Fruit fly (Drosophila melanogaster) whole organism, embryonic: ENCODE measurements around the gene Indy.

ENCODE experiments used
- Asciz ChIP-seq: fragments of 200-800 bp; sonication (Bioruptor generic); optimal IDR thresholded peaks from 2 replicates; lab custom pipeline; 2017; ENCODE audit warnings: missing biosample characterization, mild to moderate bottlenecking, missing genetic modification characterization, missing genetic modification reagents
- CG10321 ChIP-seq: fragments of 200-800 bp; sonication (Bioruptor generic); IDR thresholded peaks from 2 replicates; pipeline ENCODE4 v1.3.6; 2022; ENCODE audit warnings: missing biosample characterization, missing genetic modification characterization
- CG10654 ChIP-seq: fragments of 200-800 bp; sonication (Bioruptor generic); optimal IDR thresholded peaks from 2 replicates; lab custom pipeline; 2016; ENCODE audit warnings: missing biosample characterization, missing genetic modification characterization
- CG10979 ChIP-seq: fragments of 200-800 bp; sonication (Bioruptor generic); optimal IDR thresholded peaks from 2 replicates; lab custom pipeline; 2018; ENCODE audit warnings: missing biosample characterization, mild to moderate bottlenecking, missing genetic modification characterization, moderate library complexity
- CG11456 ChIP-seq: fragments of 200-800 bp; sonication (Bioruptor generic); IDR thresholded peaks from 3 replicates; pipeline ENCODE4 v1.3.6; 2022; ENCODE audit warnings: missing biosample characterization, missing genetic modification characterization
- CG12071 ChIP-seq: fragments of 200-800 bp; sonication (Bioruptor generic); optimal IDR thresholded peaks from 3 replicates; lab custom pipeline; 2018; ENCODE audit warnings: missing biosample characterization, mild to moderate bottlenecking, missing genetic modification characterization
- CG12391 ChIP-seq: fragments of 200-800 bp; sonication (Bioruptor generic); optimal IDR thresholded peaks from 3 replicates; lab custom pipeline; 2018; ENCODE audit warnings: missing biosample characterization, mild to moderate bottlenecking, missing genetic modification characterization, moderate library complexity
- CG15011 ChIP-seq: fragments of 200-800 bp; sonication (Bioruptor generic); optimal IDR thresholded peaks from 3 replicates; lab custom pipeline; 2018; ENCODE audit warnings: missing biosample characterization, mild to moderate bottlenecking, missing genetic modification characterization
- CG15514 ChIP-seq: fragments of 200-800 bp; sonication (Bioruptor generic); optimal IDR thresholded peaks from 3 replicates; lab custom pipeline; 2017; ENCODE audit warnings: missing biosample characterization, missing genetic modification characterization, mild to moderate bottlenecking, moderate library complexity, missing genetic modification reagents
- CG15696 ChIP-seq: fragments of 200-800 bp; sonication (Bioruptor generic); optimal IDR thresholded peaks from 2 replicates; lab custom pipeline; 2019; ENCODE audit warnings: missing biosample characterization, mild to moderate bottlenecking, missing genetic modification characterization, moderate library complexity
- CG16779 ChIP-seq: fragments of 200-800 bp; sonication (Bioruptor generic); IDR thresholded peaks from 2 replicates; pipeline ENCODE4 v1.3.6; 2022; ENCODE audit warnings: missing biosample characterization, missing genetic modification characterization
- CG18619 ChIP-seq: fragments of 200-800 bp; sonication (Bioruptor generic); optimal IDR thresholded peaks from 3 replicates; lab custom pipeline; 2017; ENCODE audit warnings: missing biosample characterization, mild to moderate bottlenecking, missing genetic modification characterization
- CG31388 ChIP-seq: fragments of 200-800 bp; sonication (Bioruptor generic); optimal IDR thresholded peaks from 2 replicates; lab custom pipeline; 2016; ENCODE audit warnings: missing biosample characterization, missing genetic modification characterization
- CG31441 ChIP-seq: fragments of 200-800 bp; sonication (Bioruptor generic); IDR thresholded peaks from 2 replicates; pipeline ENCODE4 v1.3.6; 2022; ENCODE audit warnings: missing biosample characterization, missing genetic modification characterization
- CG3407 ChIP-seq: fragments of 200-800 bp; sonication (Bioruptor generic); optimal IDR thresholded peaks from 2 replicates; lab custom pipeline; 2018; ENCODE audit warnings: missing biosample characterization, mild to moderate bottlenecking, missing genetic modification characterization
- CG43689 ChIP-seq: fragments of 200-800 bp; sonication (Bioruptor generic); IDR thresholded peaks from 2 replicates; pipeline ENCODE4 v1.3.6; 2022; ENCODE audit warnings: missing biosample characterization, missing genetic modification characterization
- CG6254 ChIP-seq: fragments of 200-800 bp; sonication (Bioruptor generic); optimal IDR thresholded peaks from 3 replicates; lab custom pipeline; 2017; ENCODE audit warnings: mild to moderate bottlenecking, missing biosample characterization, missing genetic modification reagents, missing genetic modification characterization
- CG7372 ChIP-seq: fragments of 200-800 bp; sonication (Bioruptor generic); IDR thresholded peaks from 2 replicates; pipeline ENCODE4 v1.3.6; 2022; ENCODE audit warnings: missing biosample characterization, missing genetic modification characterization
- CG7987 ChIP-seq: fragments of 200-800 bp; sonication (Bioruptor generic); optimal IDR thresholded peaks from 2 replicates; lab custom pipeline; 2018; ENCODE audit warnings: missing biosample characterization, mild to moderate bottlenecking, missing genetic modification characterization, moderate library complexity
- D ChIP-seq, 2 experiments: fragments of 200-800 bp in 1 of 2; fragments of >200 bp in 1 of 2; sonication (Bioruptor generic) in 1 of 2; optimal IDR thresholded peaks; 2 replicates in 1 of 2; 3 replicates in 1 of 2; lab custom pipeline; 2017; ENCODE audit warnings: mild to moderate bottlenecking in 1 of 2, missing biosample characterization in 1 of 2, missing genetic modification characterization in 1 of 2, missing genetic modification reagents in 1 of 2
- Deaf1 ChIP-seq: fragments of 200-800 bp; optimal IDR thresholded peaks from 3 replicates; lab custom pipeline; 2019; ENCODE audit warnings: missing biosample characterization, mild to moderate bottlenecking, missing genetic modification characterization, moderate library complexity
- Elba2 ChIP-seq: fragments of 200-800 bp; sonication (Bioruptor generic); optimal IDR thresholded peaks from 3 replicates; lab custom pipeline; 2016; ENCODE audit warnings: missing biosample characterization, missing genetic modification characterization
- Fer3 ChIP-seq: fragments of 200-800 bp; sonication (Bioruptor generic); optimal IDR thresholded peaks from 2 replicates; lab custom pipeline; 2018; ENCODE audit warnings: missing biosample characterization, mild to moderate bottlenecking, missing genetic modification characterization, moderate library complexity
- H15 ChIP-seq: fragments of 200-800 bp; sonication (Bioruptor generic); IDR thresholded peaks from 3 replicates; pipeline ENCODE4 v1.3.6; 2022; ENCODE audit warnings: missing biosample characterization, missing genetic modification characterization
- HLH54F ChIP-seq: fragments of 200-800 bp; sonication (Bioruptor generic); optimal IDR thresholded peaks from 3 replicates; lab custom pipeline; 2016; ENCODE audit warnings: missing biosample characterization, missing genetic modification characterization
- HmgD ChIP-seq: fragments of 200-800 bp; sonication (Bioruptor generic); optimal IDR thresholded peaks from 3 replicates; lab custom pipeline; 2016; ENCODE audit warnings: missing biosample characterization, missing genetic modification characterization
- Hr39 ChIP-seq: fragments of >200 bp; optimal IDR thresholded peaks from 2 replicates; lab custom pipeline; 2017
- Hr78 ChIP-seq, 2 experiments: fragments of 200-800 bp in 1 of 2; fragments of >200 bp in 1 of 2; sonication (Bioruptor generic) in 1 of 2; optimal IDR thresholded peaks; 2 replicates each; lab custom pipeline; 2017 to 2019; ENCODE audit warnings: missing biosample characterization in 2 of 2, missing genetic modification characterization in 2 of 2, mild to moderate bottlenecking in 1 of 2, moderate library complexity in 1 of 2
- MBD-R2 ChIP-seq: fragments of 200-800 bp; sonication (Bioruptor generic); IDR thresholded peaks from 2 replicates; pipeline ENCODE4 v1.3.6; 2022; ENCODE audit warnings: missing biosample characterization, missing genetic modification characterization
- NC2β ChIP-seq: fragments of 200-800 bp; sonication (Bioruptor generic); optimal IDR thresholded peaks from 2 replicates; lab custom pipeline; 2016; ENCODE audit warnings: missing biosample characterization, missing genetic modification characterization
- Oaz ChIP-seq: fragments of 200-800 bp; sonication (Bioruptor generic); IDR thresholded peaks from 2 replicates; pipeline ENCODE4 v1.3.6; 2022; ENCODE audit warnings: missing biosample characterization, missing genetic modification characterization
- PHDP ChIP-seq: fragments of 200-800 bp; sonication (Bioruptor generic); optimal IDR thresholded peaks from 3 replicates; lab custom pipeline; 2018; ENCODE audit warnings: missing biosample characterization, mild to moderate bottlenecking, missing genetic modification characterization, moderate library complexity
- amos ChIP-seq: fragments of 200-800 bp; sonication (Bioruptor generic); IDR thresholded peaks from 2 replicates; pipeline ENCODE4 v1.3.6; 2022; ENCODE audit warnings: missing biosample characterization, missing genetic modification characterization; ENCODE audit not compliant: partially characterized antibody
- ci ChIP-seq: fragments of 200-800 bp; sonication (Bioruptor generic); IDR thresholded peaks from 3 replicates; pipeline ENCODE4 v1.3.6; 2022; ENCODE audit warnings: missing biosample characterization, missing genetic modification characterization
- dan ChIP-seq: fragments of 200-800 bp; sonication (Bioruptor generic); IDR thresholded peaks from 2 replicates; pipeline ENCODE4 v1.3.6; 2022; ENCODE audit warnings: missing biosample characterization, missing genetic modification characterization
- dati ChIP-seq: fragments of 200-800 bp; sonication (Bioruptor generic); IDR thresholded peaks from 2 replicates; pipeline ENCODE4 v1.3.6; 2022; ENCODE audit warnings: missing biosample characterization, missing genetic modification characterization
- dysf ChIP-seq: fragments of 200-800 bp; sonication (Bioruptor generic); IDR thresholded peaks from 3 replicates; pipeline ENCODE4 v1.3.6; 2022; ENCODE audit warnings: missing biosample characterization, missing genetic modification characterization
- gcm ChIP-seq: fragments of 200-800 bp; sonication (Bioruptor generic); optimal IDR thresholded peaks from 2 replicates; lab custom pipeline; 2019; ENCODE audit warnings: missing biosample characterization, mild to moderate bottlenecking, missing genetic modification characterization, moderate library complexity
- hb ChIP-seq: fragments of 200-800 bp; sonication (Bioruptor generic); IDR thresholded peaks from 3 replicates; pipeline ENCODE4 v1.3.6; 2022; ENCODE audit warnings: missing biosample characterization, missing genetic modification characterization; ENCODE audit not compliant: partially characterized antibody
- inv ChIP-seq: fragments of 200-800 bp; sonication (Bioruptor generic); IDR thresholded peaks from 2 replicates; pipeline ENCODE4 v1.3.6; 2022; ENCODE audit warnings: missing biosample characterization, missing genetic modification characterization; ENCODE audit not compliant: partially characterized antibody
- maf-S ChIP-seq: fragments of 200-800 bp; sonication (Bioruptor generic); optimal IDR thresholded peaks from 2 replicates; lab custom pipeline; 2016; ENCODE audit warnings: missing biosample characterization, missing genetic modification characterization
- nom ChIP-seq: fragments of 200-800 bp; sonication (Bioruptor generic); optimal IDR thresholded peaks from 2 replicates; lab custom pipeline; 2017; ENCODE audit warnings: missing biosample characterization, missing genetic modification characterization, mild to moderate bottlenecking, moderate library complexity, missing genetic modification reagents
- p53 ChIP-seq: fragments of 200-800 bp; sonication (Bioruptor generic); optimal IDR thresholded peaks from 2 replicates; lab custom pipeline; 2016; ENCODE audit warnings: missing biosample characterization, missing genetic modification characterization
- pb ChIP-seq: fragments of 200-800 bp; sonication (Bioruptor generic); optimal IDR thresholded peaks from 3 replicates; lab custom pipeline; 2016; ENCODE audit warnings: missing biosample characterization, missing genetic modification characterization
- peb ChIP-seq: fragments of 200-800 bp; sonication (Bioruptor generic); IDR thresholded peaks from 2 replicates; pipeline ENCODE4 v1.3.6; 2022; ENCODE audit warnings: missing biosample characterization, missing genetic modification characterization
- pzg ChIP-seq: fragments of 200-800 bp; sonication (Bioruptor generic); optimal IDR thresholded peaks from 3 replicates; lab custom pipeline; 2018; ENCODE audit warnings: missing biosample characterization, mild to moderate bottlenecking, missing genetic modification characterization, moderate library complexity
- repo ChIP-seq: fragments of 200-800 bp; sonication (Bioruptor generic); optimal IDR thresholded peaks from 2 replicates; lab custom pipeline; 2016; ENCODE audit warnings: missing biosample characterization, missing genetic modification characterization
- ro ChIP-seq: fragments of 200-800 bp; sonication (Bioruptor generic); IDR thresholded peaks from 2 replicates; pipeline ENCODE4 v1.3.6; 2022; ENCODE audit warnings: missing biosample characterization, missing genetic modification characterization
- sens ChIP-seq: fragments of 200-800 bp; sonication (Bioruptor generic); peaks from one replicate; lab custom pipeline; 2016; ENCODE audit warnings: missing biosample characterization, missing genetic modification characterization
- seq ChIP-seq: fragments of 200-800 bp; sonication (Bioruptor generic); IDR thresholded peaks from 2 replicates; pipeline ENCODE4 v1.3.6; 2022; ENCODE audit warnings: missing biosample characterization, missing genetic modification characterization
- slp2 ChIP-seq: fragments of 200-800 bp; sonication (Bioruptor generic); optimal IDR thresholded peaks from 2 replicates; lab custom pipeline; 2016; ENCODE audit warnings: missing biosample characterization, missing genetic modification characterization

The Indy gene

DNA sequence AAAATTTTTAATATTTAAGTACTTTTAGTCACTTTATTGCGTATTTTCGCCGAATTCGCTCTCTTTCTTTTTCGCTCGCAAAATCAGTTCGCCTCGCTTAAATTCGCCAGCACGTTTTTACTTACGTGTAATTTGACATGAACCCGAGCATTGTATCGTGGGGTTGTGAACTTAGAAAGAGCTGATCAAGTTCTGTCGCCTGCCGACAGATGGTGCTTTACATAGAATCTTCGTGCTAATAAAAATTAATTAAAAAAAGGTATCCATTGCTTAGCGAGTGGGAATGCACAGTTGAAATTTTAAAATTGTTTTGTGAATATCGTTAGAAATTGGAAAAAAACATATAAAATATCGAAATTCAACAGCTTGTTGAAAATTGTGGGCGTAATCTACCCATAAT lies 2.4 kb upstream of the Indy start (continued):
- TF ChIP-seq CG10654 (peak; percentile 50), HmgD (GFP tag; lab: Kevin White, UChicago) (peak; percentile 65), dan (no peak), CG7372 (GFP tag; lab: Robert Waterston, UW) (peak; percentile 56; the same call in 1 of the 2 replicates), Deaf1 (tag; lab: Kevin White, UChicago) (peak; percentile 40), Oaz (GFP tag; lab: Robert Waterston, UW) (no peak), CG15514 (GFP tag; lab: Kevin White, UChicago) (peak; percentile 64), Fer3 (no peak), dysf (GFP tag; lab: Robert Waterston, UW) (peak; percentile 67; the same call in 2 of the 3 replicates), CG15696 (peak; percentile 62), CG31388 (no peak), D (optimal IDR thresholded peaks at IDR 0.05; lab: Kevin White, UChicago) (no peak), D (GFP tag; optimal IDR thresholded peaks at IDR 0.05; lab: Kevin White, UChicago) (peak; percentile 23), maf-S (peak; percentile 58), CG11456 (GFP tag; lab: Robert Waterston, UW) (no peak), ci (GFP tag; lab: Robert Waterston, UW) (no peak), H15 (GFP tag; lab: Robert Waterston, UW) (no peak; the same call in 2 of the 3 replicates), ro (GFP tag; lab: Robert Waterston, UW) (no peak), Hr39 (lab: Kevin White, UChicago) (no peak), peb (GFP tag; lab: Robert Waterston, UW) (no peak), repo (GFP tag; lab: Kevin White, UChicago) (peak; percentile 51), CG16779 (no peak), CG18619 (GFP tag; lab: Kevin White, UChicago) (peak; percentile 59), CG12071 (GFP tag; lab: Kevin White, UChicago) (no peak), CG3407 (GFP tag; lab: Kevin White, UChicago) (peak; percentile 44), pzg (GFP tag; lab: Kevin White, UChicago) (peak; percentile 16), pb (GFP tag; lab: Kevin White, UChicago) (peak; percentile 74), CG10979 (tag; lab: Kevin White, UChicago) (peak; percentile 76), CG43689 (GFP tag; lab: Robert Waterston, UW) (no peak), PHDP (tag; lab: Kevin White, UChicago) (peak; percentile 78), Asciz (GFP tag; lab: Kevin White, UChicago) (peak; percentile 38), inv (no peak; the same call in 1 of the 2 replicates), HLH54F (GFP tag; lab: Kevin White, UChicago) (peak; percentile 65), dati (no peak), MBD-R2 (GFP tag; lab: Robert Waterston, UW) (no peak), CG6254 (GFP tag; lab: Kevin White, UChicago) (no peak), amos (peak; percentile 72), p53 (peak; percentile 48), seq (GFP tag; lab: Robert Waterston, UW) (0 out of 2 replicates have a peak, but pooled peaks have one; percentile 23), Hr78 (GFP tag; optimal IDR thresholded peaks at IDR 0.05; lab: Kevin White, UChicago) (no peak), CG12391 (peak; percentile 60), Elba2 (GFP tag; lab: Kevin White, UChicago) (no peak), nom (GFP tag; lab: Kevin White, UChicago) (no peak), gcm (GFP tag; lab: Kevin White, UChicago) (peak; percentile 18), slp2 (GFP tag; lab: Kevin White, UChicago) (peak; percentile 63), hb (GFP tag; lab: Robert Waterston, UW) (no peak), CG7987 (GFP tag; lab: Kevin White, UChicago) (no peak), sens (GFP tag; lab: Kevin White, UChicago) (peak; percentile 95), CG10321 (GFP tag; lab: Robert Waterston, UW) (no peak), CG15011 (GFP tag; lab: Kevin White, UChicago) (peak; percentile 27), NC2β (GFP tag; lab: Kevin White, UChicago) (peak; percentile 63), CG31441 (GFP tag; lab: Robert Waterston, UW) (peak; percentile 70)
